Worm (Caenorhabditis elegans) whole organism, L2 larva: Measurements from ENCODE around the gene mdt-19.

Experiments
- C34F6.9 ChIP-seq: fragments of 150-350 bp; optimal IDR thresholded peaks from 2 replicates; lab custom pipeline; 2014; ENCODE audit warnings: missing biosample characterization, missing genetic modification characterization
- F13H6.1 ChIP-seq: sonication (generic microtip); optimal IDR thresholded peaks from 2 replicates; lab custom pipeline; 2016; ENCODE audit warnings: missing genetic modification characterization, missing compliant biosample characterization
- R02D3.7 ChIP-seq: fragments of 150-350 bp; optimal IDR thresholded peaks from 2 replicates; lab custom pipeline; 2014; ENCODE audit warnings: missing biosample characterization, missing genetic modification characterization
- Y55F3AM.14 ChIP-seq: fragments of 200-800 bp; sonication (Bioruptor generic); optimal IDR thresholded peaks from 2 replicates; lab custom pipeline; 2018; ENCODE audit warnings: mild to moderate bottlenecking, missing genetic modification characterization, missing compliant biosample characterization
- ZK546.5 ChIP-seq: sonication (generic microtip); optimal IDR thresholded peaks from 2 replicates; lab custom pipeline; 2017; ENCODE audit warnings: missing biosample characterization, missing genetic modification characterization
- alr-1 ChIP-seq: fragments of 150-350 bp; optimal IDR thresholded peaks from 2 replicates; lab custom pipeline; 2014; ENCODE audit warnings: missing biosample characterization, missing genetic modification characterization
- aly-2 ChIP-seq: fragments of 150-350 bp; optimal IDR thresholded peaks from 2 replicates; lab custom pipeline; 2014; ENCODE audit warnings: missing biosample characterization, missing genetic modification characterization
- ama-1 ChIP-seq: fragments of 150-350 bp; optimal IDR thresholded peaks from 2 replicates; lab custom pipeline; 2018; ENCODE audit warnings: inconsistent platforms
- blmp-1 ChIP-seq: sonication (generic microtip); optimal IDR thresholded peaks from 2 replicates; lab custom pipeline; 2017; ENCODE audit warnings: missing genetic modification characterization, mild to moderate bottlenecking, missing compliant biosample characterization, antibody characterized with exemption, moderate library complexity; ENCODE audit not compliant: insufficient read depth
- ceh-16 ChIP-seq: fragments of 150-350 bp; optimal IDR thresholded peaks from 2 replicates; lab custom pipeline; 2014; ENCODE audit warnings: missing biosample characterization, missing genetic modification characterization
- ceh-82 ChIP-seq: fragments of 150-350 bp; optimal IDR thresholded peaks from 2 replicates; lab custom pipeline; 2014; ENCODE audit warnings: missing biosample characterization, missing genetic modification characterization
- crh-2 ChIP-seq: sonication (generic microtip); optimal IDR thresholded peaks from 2 replicates; lab custom pipeline; 2017; ENCODE audit warnings: missing biosample characterization, missing genetic modification characterization
- dmd-4 ChIP-seq: sonication (generic microtip); optimal IDR thresholded peaks from 2 replicates; lab custom pipeline; 2017; ENCODE audit warnings: missing biosample characterization, missing genetic modification characterization
- egl-27 ChIP-seq: sonication (generic microtip); optimal IDR thresholded peaks from 3 replicates; lab custom pipeline; 2017; ENCODE audit warnings: missing biosample characterization, missing genetic modification reagents, missing genetic modification characterization
- elt-1 ChIP-seq: fragments of 150-350 bp; optimal IDR thresholded peaks from 2 replicates; lab custom pipeline; 2014; ENCODE audit warnings: missing biosample characterization, missing genetic modification characterization
- elt-3 ChIP-seq: sonication (generic microtip); optimal IDR thresholded peaks from 2 replicates; lab custom pipeline; 2017; ENCODE audit warnings: missing biosample characterization, missing genetic modification characterization
- fos-1 ChIP-seq: fragments of 150-350 bp; optimal IDR thresholded peaks from 2 replicates; lab custom pipeline; 2014; ENCODE audit warnings: missing biosample characterization, missing genetic modification characterization
- gmeb-1 ChIP-seq: fragments of 150-350 bp; optimal IDR thresholded peaks from 2 replicates; lab custom pipeline; 2014; ENCODE audit warnings: missing biosample characterization, missing genetic modification characterization
- lin-11 ChIP-seq: fragments of 150-350 bp; sonication (generic microtip); optimal IDR thresholded peaks from 2 replicates; lab custom pipeline; 2014; ENCODE audit warnings: missing biosample characterization, missing genetic modification characterization, inconsistent platforms, mixed read lengths
- lin-13 ChIP-seq: fragments of 150-350 bp; optimal IDR thresholded peaks from 2 replicates; lab custom pipeline; 2014; ENCODE audit warnings: missing biosample characterization, missing genetic modification reagents, missing genetic modification characterization
- lin-39 ChIP-seq: fragments of 150-350 bp; optimal IDR thresholded peaks from 2 replicates; lab custom pipeline; 2014; ENCODE audit warnings: missing biosample characterization, missing genetic modification reagents, missing genetic modification characterization
- lsy-2 ChIP-seq, 2 experiments: fragments of 150-350 bp in 1 of 2; sonication (generic microtip) in 1 of 2; optimal IDR thresholded peaks; 2 replicates each; lab custom pipeline; 2014 to 2017; ENCODE audit warnings: missing biosample characterization in 2 of 2, missing genetic modification characterization in 2 of 2
- mab-5 ChIP-seq: fragments of 150-350 bp; optimal IDR thresholded peaks from 2 replicates; lab custom pipeline; 2014; ENCODE audit warnings: missing biosample characterization, missing genetic modification characterization
- mbf-1 ChIP-seq: sonication (generic microtip); optimal IDR thresholded peaks from 2 replicates; lab custom pipeline; 2017; ENCODE audit warnings: missing biosample characterization, missing genetic modification characterization
- mdl-1 ChIP-seq, 2 experiments: fragments of 150-350 bp in 1 of 2; sonication (generic microtip) in 1 of 2; optimal IDR thresholded peaks; 2 replicates each; lab custom pipeline; 2017; ENCODE audit warnings: missing biosample characterization in 2 of 2, missing genetic modification characterization in 2 of 2
- nhr-10 ChIP-seq: sonication (generic microtip); optimal IDR thresholded peaks from 2 replicates; lab custom pipeline; 2017; ENCODE audit warnings: missing biosample characterization, missing genetic modification characterization
- nhr-11 ChIP-seq: fragments of 150-350 bp; optimal IDR thresholded peaks from 2 replicates; lab custom pipeline; 2014; ENCODE audit warnings: missing biosample characterization, missing genetic modification characterization
- nhr-12 ChIP-seq: fragments of 150-350 bp; optimal IDR thresholded peaks from 2 replicates; lab custom pipeline; 2014; ENCODE audit warnings: missing biosample characterization, missing genetic modification characterization
- nhr-129 ChIP-seq: fragments of 150-350 bp; optimal IDR thresholded peaks from 2 replicates; lab custom pipeline; 2014; ENCODE audit warnings: missing biosample characterization, missing genetic modification characterization
- nhr-21 ChIP-seq: fragments of 150-350 bp; optimal IDR thresholded peaks from 2 replicates; lab custom pipeline; 2014; ENCODE audit warnings: missing biosample characterization, missing genetic modification characterization
- nhr-23 ChIP-seq: fragments of 150-350 bp; optimal IDR thresholded peaks from 2 replicates; lab custom pipeline; 2014; ENCODE audit warnings: missing biosample characterization, missing genetic modification reagents, missing genetic modification characterization
- nhr-237 ChIP-seq: fragments of 150-350 bp; optimal IDR thresholded peaks from 2 replicates; lab custom pipeline; 2014; ENCODE audit warnings: missing biosample characterization, missing genetic modification characterization
- nhr-25 ChIP-seq: fragments of 150-350 bp; sonication (generic microtip); optimal IDR thresholded peaks from 3 replicates; lab custom pipeline; 2014; ENCODE audit warnings: missing biosample characterization, missing genetic modification characterization
- nhr-6 ChIP-seq: fragments of 150-350 bp; optimal IDR thresholded peaks from 2 replicates; lab custom pipeline; 2014; ENCODE audit warnings: missing biosample characterization, missing genetic modification characterization
- nhr-77 ChIP-seq: fragments of 150-350 bp; optimal IDR thresholded peaks from 2 replicates; lab custom pipeline; 2014; ENCODE audit warnings: missing biosample characterization, missing genetic modification characterization
- peb-1 ChIP-seq: fragments of 150-350 bp; optimal IDR thresholded peaks from 2 replicates; lab custom pipeline; 2014; ENCODE audit warnings: missing biosample characterization, missing genetic modification characterization
- sem-4 ChIP-seq: fragments of 150-350 bp; optimal IDR thresholded peaks from 2 replicates; lab custom pipeline; 2014; ENCODE audit warnings: missing biosample characterization, missing genetic modification reagents, missing genetic modification characterization
- skn-1 ChIP-seq: sonication (generic microtip); optimal IDR thresholded peaks from 2 replicates; lab custom pipeline; 2017; ENCODE audit warnings: missing biosample characterization, missing genetic modification characterization
- sma-3 ChIP-seq: sonication (generic microtip); optimal IDR thresholded peaks from 2 replicates; lab custom pipeline; 2016; ENCODE audit warnings: missing genetic modification reagents, missing genetic modification characterization, missing compliant biosample characterization
- sma-9 ChIP-seq, 2 experiments: fragments of 150-350 bp in 1 of 2; sonication (generic microtip) in 1 of 2; optimal IDR thresholded peaks; 2 replicates each; lab custom pipeline; 2014 to 2016; ENCODE audit warnings: missing genetic modification characterization in 2 of 2, mild to moderate bottlenecking in 1 of 2, missing biosample characterization in 1 of 2, missing compliant biosample characterization in 1 of 2, missing genetic modification reagents in 1 of 2, moderate library complexity in 1 of 2
- snpc-4 ChIP-seq: fragments of 150-350 bp; optimal IDR thresholded peaks from 2 replicates; lab custom pipeline; 2014; ENCODE audit warnings: missing biosample characterization, missing genetic modification characterization
- unc-39 ChIP-seq: fragments of 150-350 bp; optimal IDR thresholded peaks from 2 replicates; lab custom pipeline; 2014; ENCODE audit warnings: missing biosample characterization, missing genetic modification characterization
- unc-55 ChIP-seq: fragments of 150-350 bp; sonication (generic microtip); optimal IDR thresholded peaks from 3 replicates; lab custom pipeline; 2014; ENCODE audit warnings: missing biosample characterization, missing genetic modification reagents, missing genetic modification characterization
- unc-62 ChIP-seq: fragments of 150-350 bp; optimal IDR thresholded peaks from 2 replicates; lab custom pipeline; 2014; ENCODE audit warnings: missing biosample characterization, missing genetic modification reagents, missing genetic modification characterization
- zag-1 ChIP-seq: fragments of 150-350 bp; optimal IDR thresholded peaks from 2 replicates; lab custom pipeline; 2014; ENCODE audit warnings: missing biosample characterization, missing genetic modification characterization
- ztf-1 ChIP-seq: fragments of 200-800 bp; sonication (Bioruptor generic); conservative IDR thresholded peaks from 2 replicates; pipeline ENCODE4 v1.3.6; 2022; ENCODE audit warnings: missing genetic modification characterization, missing compliant biosample characterization
- ztf-11 ChIP-seq: sonication (generic microtip); optimal IDR thresholded peaks from 2 replicates; lab custom pipeline; 2017; ENCODE audit warnings: missing biosample characterization, missing genetic modification characterization
- ztf-4 ChIP-seq: fragments of 150-350 bp; optimal IDR thresholded peaks from 2 replicates; lab custom pipeline; 2014; ENCODE audit warnings: missing biosample characterization, missing genetic modification characterization

mdt-19 gene

ce11 chrIII:2628690-2629089, 30.8 kb downstream of the mdt-19 start, which contains the start of gene acbp-8:
TSS of gene acbp-8 (plus strand) at chrIII:2629013.
- TF ChIP-seq blmp-1 (peak; percentile 19), nhr-10 (no peak), mbf-1 (tag; lab: Kevin White, UChicago) (no peak), snpc-4 (tag; lab: Kevin White, UChicago) (no peak), lin-11 (tag; lab: Kevin White, UChicago) (no peak), mdl-1 (tag; optimal IDR thresholded peaks at IDR 0.05; lab: Kevin White, UChicago) (no peak), ztf-4 (tag; lab: Kevin White, UChicago) (no peak), nhr-21 (tag; lab: Kevin White, UChicago) (peak; percentile 9), F13H6.1 (tag; lab: Kevin White, UChicago) (no peak)

- TF ChIP-seq nhr-21 (tag; lab: Kevin White, UChicago) (peak; percentile 70), nhr-129 (no peak), ztf-4 (tag; lab: Kevin White, UChicago) (no peak), aly-2 (tag; lab: Kevin White, UChicago) (no peak), gmeb-1 (tag; lab: Kevin White, UChicago) (no peak), ceh-82 (tag; lab: Kevin White, UChicago) (no peak), egl-27 (peak; percentile 40), ztf-11 (tag; lab: Kevin White, UChicago) (no peak), lin-13 (GFP tag; lab: Kevin White, UChicago) (no peak), skn-1 (no peak), nhr-11 (tag; lab: Kevin White, UChicago) (no peak), nhr-12 (tag; lab: Kevin White, UChicago) (no peak), zag-1 (tag; lab: Kevin White, UChicago) (no peak), sem-4 (tag; lab: Kevin White, UChicago) (no peak), mab-5 (tag; lab: Kevin White, UChicago) (no peak), alr-1 (tag; lab: Kevin White, UChicago) (no peak), ZK546.5 (tag; lab: Kevin White, UChicago) (no peak), elt-3 (no peak), ceh-16 (tag; lab: Kevin White, UChicago) (peak; percentile 83), lin-11 (tag; lab: Kevin White, UChicago) (no peak), nhr-10 (no peak), sma-3 (GFP tag; lab: Kevin White, UChicago) (peak; percentile 6), mbf-1 (tag; lab: Kevin White, UChicago) (no peak), R02D3.7 (no peak), C34F6.9 (tag; lab: Kevin White, UChicago) (no peak), fos-1 (tag; lab: Kevin White, UChicago) (no peak), nhr-77 (tag; lab: Kevin White, UChicago) (no peak), dmd-4 (tag; lab: Kevin White, UChicago) (no peak), nhr-23 (tag; lab: Kevin White, UChicago) (no peak), sma-9 (GFP tag; optimal IDR thresholded peaks at IDR 0.05; lab: Kevin White, UChicago) (peak; percentile 69), sma-9 (tag; optimal IDR thresholded peaks at IDR 0.05; lab: Kevin White, UChicago) (no peak), unc-39 (tag; lab: Kevin White, UChicago) (no peak), snpc-4 (tag; lab: Kevin White, UChicago) (no peak), unc-55 (no peak), lsy-2 (tag; optimal IDR thresholded peaks at IDR 0.05; lab: Kevin White, UChicago) (peak in 1 of 2 experiments; percentile 46), nhr-6 (tag; lab: Kevin White, UChicago) (no peak), F13H6.1 (tag; lab: Kevin White, UChicago) (no peak), unc-62 (GFP tag; lab: Kevin White, UChicago) (no peak), ama-1 (lab: Kevin White, UChicago) (no peak), ztf-1 (GFP tag; lab: Robert Waterston, UW) (0 out of 2 replicates have a peak, but pooled peaks have one; percentile 54), nhr-25 (tag; lab: Kevin White, UChicago) (peak; percentile 21), Y55F3AM.14 (GFP tag; lab: Kevin White, UChicago) (no peak), crh-2 (tag; lab: Kevin White, UChicago) (no peak), peb-1 (tag; lab: Kevin White, UChicago) (no peak), blmp-1 (peak; percentile 84), elt-1 (tag; lab: Kevin White, UChicago) (peak; percentile 73), lin-39 (tag; lab: Kevin White, UChicago) (no peak), nhr-237 (tag; lab: Kevin White, UChicago) (no peak), mdl-1 (tag; optimal IDR thresholded peaks at IDR 0.05; lab: Kevin White, UChicago) (no peak)
These were observed 35.1 kb downstream of the mdt-19 start for ce11 chrIII:2632819-2633398.
